Fruit fly (Drosophila melanogaster) whole organism, embryonic: ENCODE measurements around the gene Sfxn2.
A peak's percentile ranks its signal among the peaks of the same experiment; 100 is the strongest.

Experiments used
- B-H1 ChIP-seq: fragments of 200-800 bp; sonication (Bioruptor generic); IDR thresholded peaks from 3 replicates; pipeline ENCODE4 v1.3.6; 2022; ENCODE audit warnings: missing biosample characterization, missing genetic modification characterization
- Bgb ChIP-seq: fragments of 200-800 bp; sonication (Bioruptor generic); IDR thresholded peaks from 2 replicates; pipeline ENCODE4 v1.3.6; 2022; ENCODE audit warnings: missing biosample characterization, missing genetic modification characterization; ENCODE audit not compliant: partially characterized antibody
- CG10565 ChIP-seq: fragments of 200-800 bp; sonication (Bioruptor generic); optimal IDR thresholded peaks from 3 replicates; lab custom pipeline; 2016; ENCODE audit warnings: missing biosample characterization, mild to moderate bottlenecking, missing genetic modification characterization
- CG11085 ChIP-seq: fragments of 200-800 bp; sonication (Bioruptor generic); IDR thresholded peaks from 2 replicates; pipeline ENCODE4 v1.3.6; 2022; ENCODE audit warnings: missing biosample characterization, missing genetic modification characterization
- CG1233 ChIP-seq: fragments of 200-800 bp; sonication (Bioruptor generic); optimal IDR thresholded peaks from 4 replicates; lab custom pipeline; 2018; ENCODE audit warnings: missing biosample characterization, mild to moderate bottlenecking, missing genetic modification characterization
- CG12744 ChIP-seq: fragments of 200-800 bp; sonication (Bioruptor generic); optimal IDR thresholded peaks from 2 replicates; lab custom pipeline; 2016; ENCODE audit warnings: missing biosample characterization, missing genetic modification characterization
- CG14014 ChIP-seq: fragments of 200-800 bp; sonication (Bioruptor generic); IDR thresholded peaks from 2 replicates; pipeline ENCODE4 v1.3.6; 2022; ENCODE audit warnings: missing biosample characterization, missing genetic modification characterization
- CG15073 ChIP-seq: fragments of 200-800 bp; sonication (Bioruptor generic); optimal IDR thresholded peaks from 2 replicates; lab custom pipeline; 2016; ENCODE audit warnings: missing biosample characterization, missing genetic modification characterization
- CG15479 ChIP-seq: fragments of 200-800 bp; sonication (Bioruptor generic); optimal IDR thresholded peaks from 3 replicates; lab custom pipeline; 2019; ENCODE audit warnings: missing biosample characterization, mild to moderate bottlenecking, missing genetic modification characterization, moderate library complexity
- CG16779 ChIP-seq: fragments of 200-800 bp; sonication (Bioruptor generic); IDR thresholded peaks from 2 replicates; pipeline ENCODE4 v1.3.6; 2022; ENCODE audit warnings: missing biosample characterization, missing genetic modification characterization
- CG16813 ChIP-seq: fragments of 200-800 bp; sonication (Bioruptor generic); IDR thresholded peaks from 3 replicates; pipeline ENCODE4 v1.3.6; 2022; ENCODE audit warnings: missing biosample characterization, missing genetic modification characterization; ENCODE audit not compliant: partially characterized antibody
- CG2889 ChIP-seq: fragments of 200-800 bp; sonication (Bioruptor generic); IDR thresholded peaks from 3 replicates; pipeline ENCODE4 v1.3.6; 2022; ENCODE audit warnings: missing biosample characterization, missing genetic modification characterization
- CG31224 ChIP-seq: fragments of 200-800 bp; sonication (Bioruptor generic); IDR thresholded peaks from 2 replicates; pipeline ENCODE4 v1.3.6; 2022; ENCODE audit warnings: missing biosample characterization, missing genetic modification characterization
- CG32767 ChIP-seq: fragments of 200-800 bp; sonication (Bioruptor generic); IDR thresholded peaks from 2 replicates; pipeline ENCODE4 v1.3.6; 2022; ENCODE audit warnings: missing biosample characterization, missing genetic modification characterization
- CG7357 ChIP-seq: fragments of 200-800 bp; sonication (Bioruptor generic); IDR thresholded peaks from 3 replicates; pipeline ENCODE4 v1.3.6; 2022; ENCODE audit warnings: missing biosample characterization, missing genetic modification characterization
- CG8089 ChIP-seq: fragments of 200-800 bp; sonication (Bioruptor generic); optimal IDR thresholded peaks from 3 replicates; lab custom pipeline; 2016; ENCODE audit warnings: missing biosample characterization, missing genetic modification characterization
- CG9797 ChIP-seq: fragments of 200-800 bp; sonication (Bioruptor generic); optimal IDR thresholded peaks from 3 replicates; lab custom pipeline; 2018; ENCODE audit warnings: missing biosample characterization, mild to moderate bottlenecking, missing genetic modification characterization
- Dek ChIP-seq: fragments of 200-800 bp; sonication (Bioruptor generic); optimal IDR thresholded peaks from 3 replicates; lab custom pipeline; 2019; ENCODE audit warnings: missing biosample characterization, mild to moderate bottlenecking, missing genetic modification characterization, moderate library complexity
- Drgx ChIP-seq: fragments of 200-800 bp; sonication (Bioruptor generic); IDR thresholded peaks from 2 replicates; pipeline ENCODE4 v1.3.6; 2022; ENCODE audit warnings: missing biosample characterization, missing genetic modification characterization
- E2f2 ChIP-seq: fragments of 200-800 bp; sonication (Bioruptor generic); IDR thresholded peaks from 2 replicates; pipeline ENCODE4 v1.3.6; 2022; ENCODE audit warnings: missing biosample characterization, missing genetic modification characterization
- Gsc ChIP-seq: fragments of 200-800 bp; sonication (Bioruptor generic); IDR thresholded peaks from 2 replicates; pipeline ENCODE4 v1.3.6; 2022; ENCODE audit warnings: missing biosample characterization, missing genetic modification characterization
- Gug ChIP-seq: fragments of 200-800 bp; sonication (Bioruptor generic); IDR thresholded peaks from 4 replicates; pipeline ENCODE4 v1.3.6; 2022; ENCODE audit warnings: missing biosample characterization, missing genetic modification characterization
- HHEX ChIP-seq: fragments of 200-800 bp; sonication (Bioruptor generic); optimal IDR thresholded peaks from 3 replicates; lab custom pipeline; 2017; ENCODE audit warnings: missing biosample characterization, mild to moderate bottlenecking, missing genetic modification characterization, missing genetic modification reagents
- HLH54F ChIP-seq: fragments of 200-800 bp; sonication (Bioruptor generic); optimal IDR thresholded peaks from 3 replicates; lab custom pipeline; 2016; ENCODE audit warnings: missing biosample characterization, missing genetic modification characterization
- Hsf ChIP-seq: fragments of 200-800 bp; sonication (Bioruptor generic); optimal IDR thresholded peaks from 3 replicates; lab custom pipeline; 2016; ENCODE audit warnings: missing biosample characterization, missing genetic modification characterization
- Mes4 ChIP-seq: fragments of 200-800 bp; sonication (Bioruptor generic); optimal IDR thresholded peaks from 2 replicates; lab custom pipeline; 2016; ENCODE audit warnings: missing biosample characterization, missing genetic modification characterization
- Myb ChIP-seq: fragments of 200-800 bp; sonication (Bioruptor generic); optimal IDR thresholded peaks from 2 replicates; lab custom pipeline; 2016; ENCODE audit warnings: missing biosample characterization, missing genetic modification characterization
- NK7.1 ChIP-seq: fragments of 200-800 bp; sonication (Bioruptor generic); optimal IDR thresholded peaks from 3 replicates; lab custom pipeline; 2016; ENCODE audit warnings: missing biosample characterization, missing genetic modification characterization
- NfI ChIP-seq: fragments of 200-800 bp; sonication (Bioruptor generic); optimal IDR thresholded peaks from 3 replicates; lab custom pipeline; 2018; ENCODE audit warnings: missing biosample characterization, mild to moderate bottlenecking, missing genetic modification characterization, moderate library complexity
- Sox100B ChIP-seq: fragments of 200-800 bp; sonication (Bioruptor generic); optimal IDR thresholded peaks from 3 replicates; lab custom pipeline; 2018; ENCODE audit warnings: missing biosample characterization, mild to moderate bottlenecking, missing genetic modification characterization
- Sry-β ChIP-seq: fragments of 200-800 bp; sonication (Bioruptor generic); optimal IDR thresholded peaks from 2 replicates; lab custom pipeline; 2018; ENCODE audit warnings: missing biosample characterization, mild to moderate bottlenecking, missing genetic modification characterization, moderate library complexity
- Vsx1 ChIP-seq: fragments of 200-800 bp; sonication (Bioruptor generic); optimal IDR thresholded peaks from 2 replicates; lab custom pipeline; 2017; ENCODE audit warnings: missing biosample characterization, mild to moderate bottlenecking, missing genetic modification characterization, missing genetic modification reagents
- cad ChIP-seq: fragments of >200 bp; optimal IDR thresholded peaks from 2 replicates; lab custom pipeline; 2017; ENCODE audit warnings: missing biosample characterization, missing genetic modification characterization
- ci ChIP-seq: fragments of 200-800 bp; sonication (Bioruptor generic); IDR thresholded peaks from 3 replicates; pipeline ENCODE4 v1.3.6; 2022; ENCODE audit warnings: missing biosample characterization, missing genetic modification characterization
- crol ChIP-seq: fragments of 200-800 bp; sonication (Bioruptor generic); IDR thresholded peaks from 2 replicates; pipeline ENCODE4 v1.3.6; 2022; ENCODE audit warnings: missing biosample characterization, missing genetic modification characterization
- danr ChIP-seq: fragments of 200-800 bp; sonication (Bioruptor generic); IDR thresholded peaks from 2 replicates; pipeline ENCODE4 v1.3.6; 2022; ENCODE audit warnings: missing biosample characterization, missing genetic modification characterization
- gt ChIP-seq: fragments of 200-800 bp; sonication (Bioruptor generic); IDR thresholded peaks from 2 replicates; pipeline ENCODE4 v1.3.6; 2022; ENCODE audit warnings: missing biosample characterization, missing genetic modification characterization
- hb ChIP-seq: fragments of 200-800 bp; sonication (Bioruptor generic); IDR thresholded peaks from 3 replicates; pipeline ENCODE4 v1.3.6; 2022; ENCODE audit warnings: missing biosample characterization, missing genetic modification characterization; ENCODE audit not compliant: partially characterized antibody
- lab ChIP-seq: fragments of 200-800 bp; sonication (Bioruptor generic); optimal IDR thresholded peaks from 3 replicates; lab custom pipeline; 2017; ENCODE audit warnings: missing biosample characterization, missing genetic modification characterization, mild to moderate bottlenecking, moderate library complexity, missing genetic modification reagents
- pros ChIP-seq: fragments of 200-800 bp; sonication (Bioruptor generic); optimal IDR thresholded peaks from 3 replicates; lab custom pipeline; 2019; ENCODE audit warnings: missing biosample characterization, mild to moderate bottlenecking, missing genetic modification characterization, moderate library complexity
- sim ChIP-seq: fragments of 200-800 bp; sonication (Bioruptor generic); IDR thresholded peaks from 2 replicates; pipeline ENCODE4 v1.3.6; 2022; ENCODE audit warnings: missing biosample characterization, missing genetic modification characterization
- sna ChIP-seq: fragments of 200-800 bp; sonication (Bioruptor generic); IDR thresholded peaks from 2 replicates; pipeline ENCODE4 v1.3.6; 2022; ENCODE audit warnings: missing biosample characterization, missing genetic modification characterization; ENCODE audit not compliant: partially characterized antibody
- stc ChIP-seq: fragments of 200-800 bp; sonication (Bioruptor generic); IDR thresholded peaks from 2 replicates; pipeline ENCODE4 v1.3.6; 2022; ENCODE audit warnings: missing biosample characterization, missing genetic modification characterization
- tna ChIP-seq: fragments of 200-800 bp; sonication (Bioruptor generic); IDR thresholded peaks from 2 replicates; pipeline ENCODE4 v1.3.6; 2022; ENCODE audit warnings: missing biosample characterization, missing genetic modification characterization; ENCODE audit not compliant: partially characterized antibody
- trh ChIP-seq: fragments of 200-800 bp; sonication (Bioruptor generic); optimal IDR thresholded peaks from 2 replicates; lab custom pipeline; 2016; ENCODE audit warnings: missing biosample characterization, missing genetic modification characterization
- unpg ChIP-seq: fragments of 200-800 bp; sonication (Bioruptor generic); optimal IDR thresholded peaks from 3 replicates; lab custom pipeline; 2018; ENCODE audit warnings: missing biosample characterization, mild to moderate bottlenecking, missing genetic modification characterization, moderate library complexity
- zen ChIP-seq: fragments of 200-800 bp; sonication (Bioruptor generic); optimal IDR thresholded peaks from 3 replicates; lab custom pipeline; 2018; ENCODE audit warnings: missing biosample characterization, mild to moderate bottlenecking, missing genetic modification characterization, moderate library complexity

Gene Sfxn2

dm6 chr3L:19044589-19045298 is 18.2 kb upstream of the Sfxn2 start:
- TF ChIP-seq E2f2 (0 out of 2 replicates have a peak, but pooled peaks have one; percentile 6), tna (GFP tag; lab: Robert Waterston, UW) (0 out of 2 replicates have a peak, but pooled peaks have one; percentile 53), CG16813 (GFP tag; lab: Robert Waterston, UW) (0 out of 3 replicates have a peak, but pooled peaks have one; percentile 16), CG9797 (GFP tag; lab: Kevin White, UChicago) (no peak), trh (GFP tag; lab: Kevin White, UChicago) (no peak), sim (0 out of 2 replicates have a peak, but pooled peaks have one; percentile 25), Sox100B (no peak), Vsx1 (no peak), NK7.1 (GFP tag; lab: Kevin White, UChicago) (peak; percentile 14), zen (tag; lab: Kevin White, UChicago) (peak; percentile 22), cad (GFP tag; lab: Kevin White, UChicago) (peak; percentile 84), crol (peak; percentile 61), CG15479 (GFP tag; lab: Kevin White, UChicago) (peak; percentile 82), sna (GFP tag; lab: Robert Waterston, UW) (0 out of 2 replicates have a peak, but pooled peaks have one; percentile 30), hb (GFP tag; lab: Robert Waterston, UW) (no peak), CG31224 (GFP tag; lab: Robert Waterston, UW) (0 out of 2 replicates have a peak, but pooled peaks have one; percentile 46), Drgx (GFP tag; lab: Robert Waterston, UW) (peak; percentile 8; the same call in 1 of the 2 replicates)

dm6 chr3L:19045299-19046025 is 17.5 kb upstream of the Sfxn2 start, which contains the start of gene nkd:
Gene nkd, minus strand, starts transcription at chr3L:19045449.
- TF ChIP-seq unpg (GFP tag; lab: Kevin White, UChicago) = peak; percentile 93
- TF ChIP-seq Mes4 (GFP tag; lab: Kevin White, UChicago) = peak; percentile 54
- peak; percentile 91 for TF ChIP-seq Dek
- TF ChIP-seq CG12744 (GFP tag; lab: Kevin White, UChicago) = peak; percentile 61
- no peak for TF ChIP-seq CG10565
- peak; percentile 28; the same call in 1 of the 2 replicates for TF ChIP-seq gt (GFP tag; lab: Robert Waterston, UW)
- no peak for TF ChIP-seq Gsc (GFP tag; lab: Robert Waterston, UW)
- peak; percentile 82 for TF ChIP-seq CG1233 (GFP tag; lab: Kevin White, UChicago)
- TF ChIP-seq danr (GFP tag; lab: Robert Waterston, UW) = peak; percentile 23; the same call in 1 of the 2 replicates
- TF ChIP-seq stc (GFP tag; lab: Robert Waterston, UW) = peak; percentile 95
- TF ChIP-seq CG32767 (GFP tag; lab: Robert Waterston, UW) = peak; percentile 88
- TF ChIP-seq NfI (GFP tag; lab: Kevin White, UChicago) = peak; percentile 86
- TF ChIP-seq CG11085 (GFP tag; lab: Robert Waterston, UW) = peak; percentile 82
- TF ChIP-seq CG8089 (GFP tag; lab: Kevin White, UChicago) = peak; percentile 43
- TF ChIP-seq CG15073 (GFP tag; lab: Kevin White, UChicago) = peak; percentile 36
- peak; percentile 64; the same call in 3 of the 4 replicates for TF ChIP-seq Gug (GFP tag; lab: Robert Waterston, UW)
- peak; percentile 83 for TF ChIP-seq Hsf (GFP tag; lab: Kevin White, UChicago)
- peak; percentile 78 for TF ChIP-seq pros
- peak; percentile 90 for TF ChIP-seq B-H1
- TF ChIP-seq Bgb = peak; percentile 78
- TF ChIP-seq CG7357 (GFP tag; lab: Robert Waterston, UW) = peak; percentile 65; the same call in 1 of the 3 replicates
- peak; percentile 95 for TF ChIP-seq CG14014 (GFP tag; lab: Robert Waterston, UW)
- TF ChIP-seq Myb (GFP tag; lab: Kevin White, UChicago) = peak; percentile 32
- TF ChIP-seq CG2889 (GFP tag; lab: Robert Waterston, UW) = peak; percentile 81
- peak; percentile 80 for TF ChIP-seq lab (GFP tag; lab: Kevin White, UChicago)
- TF ChIP-seq CG16779 (GFP tag; lab: Robert Waterston, UW) = peak; percentile 79
- TF ChIP-seq ci (GFP tag; lab: Robert Waterston, UW) = peak; percentile 96
- TF ChIP-seq HLH54F (GFP tag; lab: Kevin White, UChicago) = peak; percentile 35
- no peak for TF ChIP-seq Sry-β (GFP tag; lab: Kevin White, UChicago)
- TF ChIP-seq HHEX (GFP tag; lab: Kevin White, UChicago) = peak; percentile 57
